Fruit fly (Drosophila melanogaster) whole organism, embryonic: ENCODE data around the gene Pcyt1.

ENCODE experiments used
- Ada2b ChIP-seq: fragments of 200-800 bp; sonication (Bioruptor generic); IDR thresholded peaks from 2 replicates; pipeline ENCODE4 v1.3.6; 2022; ENCODE audit warnings: missing biosample characterization, missing genetic modification characterization
- Atf3 ChIP-seq: fragments of 200-800 bp; sonication (Bioruptor generic); optimal IDR thresholded peaks from 3 replicates; lab custom pipeline; 2016; ENCODE audit warnings: missing biosample characterization, missing genetic modification characterization
- BEAF-32 ChIP-seq: fragments of 200-800 bp; sonication (Bioruptor generic); optimal IDR thresholded peaks from 3 replicates; lab custom pipeline; 2017; ENCODE audit warnings: missing biosample characterization, missing genetic modification characterization, mild to moderate bottlenecking, moderate library complexity, missing genetic modification reagents
- BtbVII ChIP-seq: fragments of 200-800 bp; sonication (Bioruptor generic); optimal IDR thresholded peaks from 3 replicates; lab custom pipeline; 2017; ENCODE audit warnings: missing biosample characterization, mild to moderate bottlenecking, missing genetic modification characterization
- CG11093 ChIP-seq: fragments of 200-800 bp; sonication (Bioruptor generic); IDR thresholded peaks from 3 replicates; pipeline ENCODE4 v1.3.6; 2022; ENCODE audit warnings: missing biosample characterization, missing genetic modification characterization
- CG11247 ChIP-seq: fragments of 200-800 bp; sonication (Bioruptor generic); IDR thresholded peaks from 2 replicates; pipeline ENCODE4 v1.3.6; 2022; ENCODE audit warnings: missing biosample characterization, missing genetic modification characterization
- CG11723 ChIP-seq: fragments of 200-800 bp; sonication (Bioruptor generic); optimal IDR thresholded peaks from 2 replicates; lab custom pipeline; 2017; ENCODE audit warnings: missing biosample characterization, mild to moderate bottlenecking, missing genetic modification characterization
- CG15011 ChIP-seq: fragments of 200-800 bp; sonication (Bioruptor generic); optimal IDR thresholded peaks from 3 replicates; lab custom pipeline; 2018; ENCODE audit warnings: missing biosample characterization, mild to moderate bottlenecking, missing genetic modification characterization
- CG15696 ChIP-seq: fragments of 200-800 bp; sonication (Bioruptor generic); optimal IDR thresholded peaks from 2 replicates; lab custom pipeline; 2019; ENCODE audit warnings: missing biosample characterization, mild to moderate bottlenecking, missing genetic modification characterization, moderate library complexity
- CG16779 ChIP-seq: fragments of 200-800 bp; sonication (Bioruptor generic); IDR thresholded peaks from 2 replicates; pipeline ENCODE4 v1.3.6; 2022; ENCODE audit warnings: missing biosample characterization, missing genetic modification characterization
- CG16813 ChIP-seq: fragments of 200-800 bp; sonication (Bioruptor generic); IDR thresholded peaks from 3 replicates; pipeline ENCODE4 v1.3.6; 2022; ENCODE audit warnings: missing biosample characterization, missing genetic modification characterization; ENCODE audit not compliant: partially characterized antibody
- CG17328 ChIP-seq: fragments of 200-800 bp; sonication (Bioruptor generic); IDR thresholded peaks from 2 replicates; pipeline ENCODE4 v1.3.6; 2022; ENCODE audit warnings: missing biosample characterization, missing genetic modification characterization
- CG7271 ChIP-seq: fragments of 200-800 bp; sonication (Bioruptor generic); optimal IDR thresholded peaks from 2 replicates; lab custom pipeline; 2018; ENCODE audit warnings: missing biosample characterization, mild to moderate bottlenecking, missing genetic modification characterization, moderate library complexity
- CG7372 ChIP-seq: fragments of 200-800 bp; sonication (Bioruptor generic); IDR thresholded peaks from 2 replicates; pipeline ENCODE4 v1.3.6; 2022; ENCODE audit warnings: missing biosample characterization, missing genetic modification characterization
- CG9215 ChIP-seq: fragments of 200-800 bp; sonication (Bioruptor generic); IDR thresholded peaks from 2 replicates; pipeline ENCODE4 v1.3.6; 2022; ENCODE audit warnings: missing biosample characterization, missing genetic modification characterization
- CG9437 ChIP-seq: fragments of 200-800 bp; sonication (Bioruptor generic); optimal IDR thresholded peaks from 2 replicates; lab custom pipeline; 2018; ENCODE audit warnings: missing biosample characterization, mild to moderate bottlenecking, missing genetic modification characterization
- CrebB ChIP-seq: fragments of 200-800 bp; sonication (Bioruptor generic); optimal IDR thresholded peaks from 3 replicates; lab custom pipeline; 2018; ENCODE audit warnings: missing biosample characterization, mild to moderate bottlenecking, missing genetic modification characterization
- Deaf1 ChIP-seq: fragments of 200-800 bp; optimal IDR thresholded peaks from 3 replicates; lab custom pipeline; 2019; ENCODE audit warnings: missing biosample characterization, mild to moderate bottlenecking, missing genetic modification characterization, moderate library complexity
- Fer1 ChIP-seq: fragments of 200-800 bp; sonication (Bioruptor generic); optimal IDR thresholded peaks from 2 replicates; lab custom pipeline; 2017; ENCODE audit warnings: missing biosample characterization, mild to moderate bottlenecking, missing genetic modification characterization
- HLH4C ChIP-seq: fragments of 200-800 bp; sonication (Bioruptor generic); IDR thresholded peaks from 3 replicates; pipeline ENCODE4 v1.3.6; 2022; ENCODE audit warnings: missing biosample characterization, missing genetic modification characterization; ENCODE audit not compliant: partially characterized antibody
- Hr3 ChIP-seq: fragments of 200-800 bp; sonication (Bioruptor generic); optimal IDR thresholded peaks from 3 replicates; lab custom pipeline; 2016; ENCODE audit warnings: missing biosample characterization, missing genetic modification characterization
- Hr51 ChIP-seq, 2 experiments: fragments of 200-800 bp; sonication (Bioruptor generic); optimal IDR thresholded peaks; 2 replicates in 1 of 2; 3 replicates in 1 of 2; lab custom pipeline; 2016 to 2018; ENCODE audit warnings: missing biosample characterization in 2 of 2, missing genetic modification characterization in 2 of 2, mild to moderate bottlenecking in 1 of 2, moderate library complexity in 1 of 2
- Hsf ChIP-seq: fragments of 200-800 bp; sonication (Bioruptor generic); optimal IDR thresholded peaks from 3 replicates; lab custom pipeline; 2016; ENCODE audit warnings: missing biosample characterization, missing genetic modification characterization
- MBD-R2 ChIP-seq: fragments of 200-800 bp; sonication (Bioruptor generic); IDR thresholded peaks from 2 replicates; pipeline ENCODE4 v1.3.6; 2022; ENCODE audit warnings: missing biosample characterization, missing genetic modification characterization
- Neu2 ChIP-seq: fragments of 200-800 bp; sonication (Bioruptor generic); optimal IDR thresholded peaks from 3 replicates; lab custom pipeline; 2016; ENCODE audit warnings: missing biosample characterization, missing genetic modification characterization, borderline replicate concordance
- Oli ChIP-seq: fragments of 200-800 bp; sonication (Bioruptor generic); optimal IDR thresholded peaks from 2 replicates; lab custom pipeline; 2018; ENCODE audit warnings: missing biosample characterization, mild to moderate bottlenecking, missing genetic modification characterization, moderate library complexity
- Ssrp ChIP-seq: fragments of 200-800 bp; sonication (Bioruptor generic); optimal IDR thresholded peaks from 2 replicates; lab custom pipeline; 2018; ENCODE audit warnings: missing biosample characterization, mild to moderate bottlenecking, missing genetic modification characterization, moderate library complexity
- Xbp1 ChIP-seq: fragments of 200-800 bp; sonication (Bioruptor generic); optimal IDR thresholded peaks from 3 replicates; lab custom pipeline; 2016; ENCODE audit warnings: missing biosample characterization, mild to moderate bottlenecking, missing genetic modification characterization
- ac ChIP-seq: fragments of 200-800 bp; sonication (Bioruptor generic); optimal IDR thresholded peaks from 3 replicates; lab custom pipeline; 2017; ENCODE audit warnings: missing biosample characterization, mild to moderate bottlenecking, missing genetic modification characterization
- bab2 ChIP-seq: fragments of 200-800 bp; sonication (Bioruptor generic); optimal IDR thresholded peaks from 2 replicates; lab custom pipeline; 2016; ENCODE audit warnings: missing biosample characterization, missing genetic modification characterization
- br ChIP-seq: fragments of >200 bp; optimal IDR thresholded peaks from 2 replicates; lab custom pipeline; 2017
- cad ChIP-seq: fragments of >200 bp; optimal IDR thresholded peaks from 2 replicates; lab custom pipeline; 2017; ENCODE audit warnings: missing biosample characterization, missing genetic modification characterization
- ci ChIP-seq: fragments of 200-800 bp; sonication (Bioruptor generic); IDR thresholded peaks from 3 replicates; pipeline ENCODE4 v1.3.6; 2022; ENCODE audit warnings: missing biosample characterization, missing genetic modification characterization
- disco-r ChIP-seq: fragments of 200-800 bp; sonication (Bioruptor generic); optimal IDR thresholded peaks from 2 replicates; lab custom pipeline; 2016; ENCODE audit warnings: missing biosample characterization, missing genetic modification characterization
- dmrt11E ChIP-seq: fragments of 200-800 bp; sonication (Bioruptor generic); optimal IDR thresholded peaks from 3 replicates; lab custom pipeline; 2018; ENCODE audit warnings: missing biosample characterization, mild to moderate bottlenecking, missing genetic modification characterization, moderate library complexity
- esg ChIP-seq: fragments of 200-800 bp; sonication (Bioruptor generic); conservative IDR thresholded peaks from 2 replicates; pipeline ENCODE4 v1.3.6; 2022; ENCODE audit warnings: missing biosample characterization, missing genetic modification characterization
- gcm ChIP-seq: fragments of 200-800 bp; sonication (Bioruptor generic); optimal IDR thresholded peaks from 2 replicates; lab custom pipeline; 2019; ENCODE audit warnings: missing biosample characterization, mild to moderate bottlenecking, missing genetic modification characterization, moderate library complexity
- hth ChIP-seq: fragments of >200 bp; optimal IDR thresholded peaks from 2 replicates; lab custom pipeline; 2017; ENCODE audit warnings: inconsistent platforms
- jigr1 ChIP-seq: fragments of 200-800 bp; sonication (Bioruptor generic); IDR thresholded peaks from 3 replicates; pipeline ENCODE4 v1.3.6; 2022; ENCODE audit warnings: missing biosample characterization, missing genetic modification characterization
- kah ChIP-seq: fragments of 200-800 bp; sonication (Bioruptor generic); optimal IDR thresholded peaks from 2 replicates; lab custom pipeline; 2018; ENCODE audit warnings: missing biosample characterization, mild to moderate bottlenecking, missing genetic modification characterization
- lilli ChIP-seq: fragments of 200-800 bp; sonication (Bioruptor generic); optimal IDR thresholded peaks from 3 replicates; lab custom pipeline; 2016; ENCODE audit warnings: missing biosample characterization, missing genetic modification characterization
- ranshi ChIP-seq: fragments of 200-800 bp; sonication (Bioruptor generic); IDR thresholded peaks from 2 replicates; pipeline ENCODE4 v1.3.6; 2022; ENCODE audit warnings: missing biosample characterization, missing genetic modification characterization
- repo ChIP-seq: fragments of 200-800 bp; sonication (Bioruptor generic); optimal IDR thresholded peaks from 2 replicates; lab custom pipeline; 2016; ENCODE audit warnings: missing biosample characterization, missing genetic modification characterization
- salm ChIP-seq: fragments of 200-800 bp; sonication (Bioruptor generic); optimal IDR thresholded peaks from 2 replicates; lab custom pipeline; 2018; ENCODE audit warnings: missing biosample characterization, mild to moderate bottlenecking, missing genetic modification characterization
- slou ChIP-seq: fragments of 200-800 bp; sonication (Bioruptor generic); optimal IDR thresholded peaks from 3 replicates; lab custom pipeline; 2016; ENCODE audit warnings: missing biosample characterization, missing genetic modification characterization
- so ChIP-seq: fragments of 200-800 bp; sonication (Bioruptor generic); IDR thresholded peaks from 3 replicates; pipeline ENCODE4 v1.3.6; 2022; ENCODE audit warnings: missing biosample characterization, missing genetic modification characterization
- sqz ChIP-seq: fragments of 200-800 bp; sonication (Bioruptor generic); optimal IDR thresholded peaks from 3 replicates; lab custom pipeline; 2018; ENCODE audit warnings: missing biosample characterization, mild to moderate bottlenecking, missing genetic modification characterization
- sug ChIP-seq: fragments of 200-800 bp; optimal IDR thresholded peaks from 2 replicates; lab custom pipeline; 2019; ENCODE audit warnings: missing biosample characterization, mild to moderate bottlenecking, missing genetic modification characterization, moderate library complexity
- ttk ChIP-seq: fragments of 200-800 bp; sonication (Bioruptor generic); IDR thresholded peaks from 2 replicates; pipeline ENCODE4 v2.1.2; 2022; ENCODE audit warnings: missing biosample characterization, missing genetic modification characterization
- yki ChIP-seq: fragments of >200 bp; optimal IDR thresholded peaks from 3 replicates; lab custom pipeline; 2018

Gene Pcyt1

DNA sequence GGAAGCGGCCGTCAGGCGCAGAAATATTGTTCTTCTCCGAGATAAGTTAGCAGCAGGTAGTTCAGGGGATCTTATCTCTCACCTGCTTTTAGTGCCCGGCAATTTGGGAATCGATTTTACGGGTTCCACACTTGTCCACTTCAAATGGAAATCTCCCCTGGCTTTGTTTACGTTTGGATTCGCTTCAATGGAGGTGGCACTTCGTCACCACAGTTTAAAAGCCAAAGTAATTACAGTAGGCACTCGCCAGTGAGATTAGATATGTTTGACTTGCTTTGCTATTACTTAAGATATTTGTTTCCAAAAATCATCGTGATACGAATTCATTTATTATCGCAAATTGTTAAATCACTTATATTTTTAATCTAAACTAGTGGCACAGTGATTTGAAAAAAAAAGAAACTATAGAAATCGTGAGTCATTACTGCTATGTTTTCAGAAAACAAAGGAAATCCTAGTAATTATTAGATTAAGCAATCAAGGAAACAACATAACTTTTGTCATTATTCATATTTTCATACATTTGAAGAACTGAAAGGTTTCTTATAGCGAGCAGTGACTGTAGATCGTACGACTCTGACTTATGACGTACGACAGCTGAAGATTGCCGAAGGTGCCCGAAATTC lies 2.6 kb downstream of the Pcyt1 start (continued):
- TF ChIP-seq Hr51 (GFP tag; optimal IDR thresholded peaks at IDR 0.05; lab: Kevin White, UChicago): peak in 1 of 2 experiments; percentile 82
- peak; percentile 30; the same call in 1 of the 2 replicates for TF ChIP-seq esg (GFP tag; lab: Robert Waterston, UW)
- TF ChIP-seq slou (GFP tag; lab: Kevin White, UChicago): no peak
- TF ChIP-seq Ada2b: peak; percentile 38; the same call in 1 of the 2 replicates
- peak; percentile 71 for TF ChIP-seq BtbVII (GFP tag; lab: Kevin White, UChicago)
- TF ChIP-seq sug (tag; lab: Kevin White, UChicago): peak; percentile 90
- TF ChIP-seq yki (lab: Kevin White, UChicago): no peak
- no peak for TF ChIP-seq Atf3 (GFP tag; lab: Kevin White, UChicago)
- peak; percentile 33 for TF ChIP-seq cad (GFP tag; lab: Kevin White, UChicago)
- TF ChIP-seq jigr1 (GFP tag; lab: Robert Waterston, UW): no peak
- TF ChIP-seq hth (lab: Kevin White, UChicago): no peak
- TF ChIP-seq so (GFP tag; lab: Robert Waterston, UW): peak; percentile 59; the same call in 1 of the 3 replicates
- TF ChIP-seq CG11093 (GFP tag; lab: Robert Waterston, UW): no peak
- TF ChIP-seq MBD-R2: no peak; the same call in 1 of the 2 replicates
- no peak for TF ChIP-seq BEAF-32 (GFP tag; lab: Kevin White, UChicago)
- TF ChIP-seq CG15011 (GFP tag; lab: Kevin White, UChicago): peak; percentile 65
- no peak for TF ChIP-seq ci (GFP tag; lab: Robert Waterston, UW)
- TF ChIP-seq Ssrp (tag; lab: Kevin White, UChicago): peak; percentile 44
- peak; percentile 23 for TF ChIP-seq CG15696 (tag; lab: Kevin White, UChicago)
- TF ChIP-seq CG11247 (GFP tag; lab: Robert Waterston, UW): peak; percentile 11; the same call in 1 of the 2 replicates
- no peak for TF ChIP-seq CG16779
- TF ChIP-seq CrebB (tag; lab: Kevin White, UChicago): no peak
- peak; percentile 41; the same call in 1 of the 2 replicates for TF ChIP-seq CG9215 (GFP tag; lab: Robert Waterston, UW)
- 0 out of 2 replicates have a peak, but pooled peaks have one; percentile 22 for TF ChIP-seq ttk (GFP tag; lab: Robert Waterston, UW)
- peak; percentile 59 for TF ChIP-seq Hsf (GFP tag; lab: Kevin White, UChicago)
- TF ChIP-seq Fer1: peak; percentile 79
- TF ChIP-seq lilli (GFP tag; lab: Kevin White, UChicago): peak; percentile 77
- no peak for TF ChIP-seq br (lab: Kevin White, UChicago)
- TF ChIP-seq CG7372 (GFP tag; lab: Robert Waterston, UW): 0 out of 2 replicates have a peak, but pooled peaks have one; percentile 9
- TF ChIP-seq salm (tag; lab: Kevin White, UChicago): no peak
- peak; percentile 66 for TF ChIP-seq Oli (tag; lab: Kevin White, UChicago)
- TF ChIP-seq repo (GFP tag; lab: Kevin White, UChicago): no peak
- peak; percentile 30 for TF ChIP-seq dmrt11E (tag; lab: Kevin White, UChicago)
- no peak; the same call in 1 of the 2 replicates for TF ChIP-seq ranshi
- peak; percentile 61 for TF ChIP-seq Xbp1 (GFP tag; lab: Kevin White, UChicago)
- TF ChIP-seq gcm: peak; percentile 34
- TF ChIP-seq CG16813: no peak
- no peak for TF ChIP-seq Neu2 (GFP tag; lab: Kevin White, UChicago)
- peak; percentile 49 for TF ChIP-seq Deaf1 (tag; lab: Kevin White, UChicago)
- TF ChIP-seq kah (GFP tag; lab: Kevin White, UChicago): no peak
- TF ChIP-seq sqz (GFP tag; lab: Kevin White, UChicago): peak; percentile 27
- no peak for TF ChIP-seq ac
- TF ChIP-seq CG9437 (GFP tag; lab: Kevin White, UChicago): peak; percentile 44
- peak; percentile 19 for TF ChIP-seq CG11723 (GFP tag; lab: Kevin White, UChicago)
- peak; percentile 14 for TF ChIP-seq bab2 (GFP tag; lab: Kevin White, UChicago)
- peak; percentile 55 for TF ChIP-seq CG17328
- no peak for TF ChIP-seq HLH4C (GFP tag; lab: Robert Waterston, UW)
- TF ChIP-seq Hr3 (GFP tag; lab: Kevin White, UChicago): peak; percentile 53
- no peak for TF ChIP-seq CG7271 (tag; lab: Kevin White, UChicago)
- no peak for TF ChIP-seq disco-r (GFP tag; lab: Kevin White, UChicago)
